Worm (Caenorhabditis elegans): Measurements from ENCODE around the gene ZC395.11.

Gene ZC395.11

ce11 chrIII:5286205-5286604 is at the start of gene ZC395.11:
Gene ZC395.11 (minus strand): TSS chrIII:5286305.
- TF ChIP-seq cog-1 (tag; optimal IDR thresholded peaks at IDR 0.05) (no peak), flt-1 (GFP tag; IDR thresholded peaks at IDR 0.05) (no peak), klf-2 (GFP tag; conservative IDR thresholded peaks at IDR 0.05) (no peak), ref-1 (GFP tag; conservative IDR thresholded peaks at IDR 0.05) (no peak), tab-1 (GFP tag; IDR thresholded peaks at IDR 0.05) (no peak), T22C8.4 (GFP tag; IDR thresholded peaks at IDR 0.05) (no peak), ztf-23 (GFP tag; IDR thresholded peaks at IDR 0.05) (no peak), med-1 (GFP tag; optimal IDR thresholded peaks at IDR 0.05; ENCODE audit: insufficient read depth) (no peak), ztf-29 (GFP tag; IDR thresholded peaks at IDR 0.05) (no peak)

ce11 chrIII:5334517-5335049 is 48.5 kb upstream of the ZC395.11 start:
- TF ChIP-seq cog-1 (tag; optimal IDR thresholded peaks at IDR 0.05) (no peak), med-1 (GFP tag; optimal IDR thresholded peaks at IDR 0.05; ENCODE audit: insufficient read depth) (no peak), T22C8.4 (GFP tag; IDR thresholded peaks at IDR 0.05) (no peak), ref-1 (GFP tag; conservative IDR thresholded peaks at IDR 0.05) (no peak), ztf-29 (GFP tag; IDR thresholded peaks at IDR 0.05) (no peak), klf-2 (GFP tag; conservative IDR thresholded peaks at IDR 0.05) (no peak)

- TF ChIP-seq ref-1 (GFP tag; conservative IDR thresholded peaks at IDR 0.05), result no peak
- TF ChIP-seq flt-1 (GFP tag; IDR thresholded peaks at IDR 0.05), result no peak
- no peak for TF ChIP-seq med-1 (GFP tag; optimal IDR thresholded peaks at IDR 0.05; ENCODE audit: insufficient read depth)
- no peak for TF ChIP-seq T22C8.4 (GFP tag; IDR thresholded peaks at IDR 0.05)
- TF ChIP-seq ztf-29 (GFP tag; IDR thresholded peaks at IDR 0.05), result no peak
- TF ChIP-seq ztf-23 (GFP tag; IDR thresholded peaks at IDR 0.05), result no peak
- TF ChIP-seq cog-1 (tag; optimal IDR thresholded peaks at IDR 0.05), result no peak
- TF ChIP-seq tab-1 (GFP tag; IDR thresholded peaks at IDR 0.05), result no peak
- TF ChIP-seq klf-2 (GFP tag; conservative IDR thresholded peaks at IDR 0.05), result no peak
Observed at ce11 chrIII:5329372-5329771, 43.3 kb upstream of the ZC395.11 start.

ce11 chrIII:5326323-5326722 is 40.2 kb upstream of the ZC395.11 start, which contains the start of gene sorf-2:
Gene sorf-2 (plus strand): TSS chrIII:5326623.
- TF ChIP-seq med-1 (GFP tag; optimal IDR thresholded peaks at IDR 0.05; ENCODE audit: insufficient read depth) (no peak), ref-1 (GFP tag; conservative IDR thresholded peaks at IDR 0.05) (no peak), T22C8.4 (GFP tag; IDR thresholded peaks at IDR 0.05) (no peak), cog-1 (tag; optimal IDR thresholded peaks at IDR 0.05) (no peak), ztf-29 (GFP tag; IDR thresholded peaks at IDR 0.05) (no peak), flt-1 (GFP tag; IDR thresholded peaks at IDR 0.05) (no peak), klf-2 (GFP tag; conservative IDR thresholded peaks at IDR 0.05) (no peak)

- no peak for TF ChIP-seq klf-2 (GFP tag; conservative IDR thresholded peaks at IDR 0.05)
- TF ChIP-seq ref-1 (GFP tag; conservative IDR thresholded peaks at IDR 0.05), result no peak
Observed at ce11 chrIII:5321661-5322060, 35.6 kb upstream of the ZC395.11 start, which contains the start of gene F52C9.3. Gene F52C9.3 (plus strand): TSS chrIII:5321885.

ce11 chrIII:5318610-5319009 is 32.5 kb upstream of the ZC395.11 start:
- TF ChIP-seq ref-1 (GFP tag; conservative IDR thresholded peaks at IDR 0.05) (no peak), T22C8.4 (GFP tag; IDR thresholded peaks at IDR 0.05) (no peak), flt-1 (GFP tag; IDR thresholded peaks at IDR 0.05) (no peak), cog-1 (tag; optimal IDR thresholded peaks at IDR 0.05) (no peak), tab-1 (GFP tag; IDR thresholded peaks at IDR 0.05) (no peak), med-1 (GFP tag; optimal IDR thresholded peaks at IDR 0.05; ENCODE audit: insufficient read depth) (no peak), ztf-29 (GFP tag; IDR thresholded peaks at IDR 0.05) (no peak), klf-2 (GFP tag; conservative IDR thresholded peaks at IDR 0.05) (no peak), ztf-23 (GFP tag; IDR thresholded peaks at IDR 0.05) (no peak)

- TF ChIP-seq ztf-23 (GFP tag; IDR thresholded peaks at IDR 0.05) (no peak), tab-1 (GFP tag; IDR thresholded peaks at IDR 0.05) (no peak), med-1 (GFP tag; optimal IDR thresholded peaks at IDR 0.05; ENCODE audit: insufficient read depth) (no peak), ztf-29 (GFP tag; IDR thresholded peaks at IDR 0.05) (no peak), klf-2 (GFP tag; conservative IDR thresholded peaks at IDR 0.05) (no peak), cog-1 (tag; optimal IDR thresholded peaks at IDR 0.05) (no peak), T22C8.4 (GFP tag; IDR thresholded peaks at IDR 0.05) (no peak), ref-1 (GFP tag; conservative IDR thresholded peaks at IDR 0.05) (no peak), flt-1 (GFP tag; IDR thresholded peaks at IDR 0.05) (no peak)
Observed at ce11 chrIII:5310940-5311339, 24.8 kb upstream of the ZC395.11 start, which contains the start of gene pqe-1. Gene pqe-1 (plus strand): TSS chrIII:5311240.

- TF ChIP-seq T22C8.4 (GFP tag; IDR thresholded peaks at IDR 0.05) (no peak), ref-1 (GFP tag; conservative IDR thresholded peaks at IDR 0.05) (no peak), klf-2 (GFP tag; conservative IDR thresholded peaks at IDR 0.05) (no peak), flt-1 (GFP tag; IDR thresholded peaks at IDR 0.05) (no peak), cog-1 (tag; optimal IDR thresholded peaks at IDR 0.05) (no peak), tab-1 (GFP tag; IDR thresholded peaks at IDR 0.05) (no peak), ztf-29 (GFP tag; IDR thresholded peaks at IDR 0.05) (no peak), med-1 (GFP tag; optimal IDR thresholded peaks at IDR 0.05; ENCODE audit: insufficient read depth) (no peak), ztf-23 (GFP tag; IDR thresholded peaks at IDR 0.05) (no peak)
Observed at ce11 chrIII:5310403-5310802, 24.3 kb upstream of the ZC395.11 start.

ce11 chrIII:5308278-5308677 is 22.2 kb upstream of the ZC395.11 start, which contains the start of gene mog-3:
Gene mog-3 (plus strand): TSS chrIII:5308596.
- TF ChIP-seq ref-1 (GFP tag; conservative IDR thresholded peaks at IDR 0.05) (no peak), ztf-29 (GFP tag; IDR thresholded peaks at IDR 0.05) (no peak), cog-1 (tag; optimal IDR thresholded peaks at IDR 0.05) (no peak), T22C8.4 (GFP tag; IDR thresholded peaks at IDR 0.05) (peak; percentile 94), flt-1 (GFP tag; IDR thresholded peaks at IDR 0.05) (peak; percentile 15; the same call in 1 of the 2 replicates), klf-2 (GFP tag; conservative IDR thresholded peaks at IDR 0.05) (peak; percentile 61; the same call in 1 of the 2 replicates), med-1 (GFP tag; optimal IDR thresholded peaks at IDR 0.05; ENCODE audit: insufficient read depth) (no peak), ztf-23 (GFP tag; IDR thresholded peaks at IDR 0.05) (peak; percentile 76), tab-1 (GFP tag; IDR thresholded peaks at IDR 0.05) (no peak)

- no peak for TF ChIP-seq med-1 (GFP tag; optimal IDR thresholded peaks at IDR 0.05; ENCODE audit: insufficient read depth)
- peak; percentile 92 for TF ChIP-seq ztf-23 (GFP tag; IDR thresholded peaks at IDR 0.05)
- peak; percentile 92 for TF ChIP-seq klf-2 (GFP tag; conservative IDR thresholded peaks at IDR 0.05)
- TF ChIP-seq flt-1 (GFP tag; IDR thresholded peaks at IDR 0.05), result peak; percentile 74
- TF ChIP-seq tab-1 (GFP tag; IDR thresholded peaks at IDR 0.05), result peak; percentile 85
- peak; percentile 77; the same call in 1 of the 2 replicates for TF ChIP-seq T22C8.4 (GFP tag; IDR thresholded peaks at IDR 0.05)
- TF ChIP-seq cog-1 (tag; optimal IDR thresholded peaks at IDR 0.05), result peak; percentile 49
- TF ChIP-seq ref-1 (GFP tag; conservative IDR thresholded peaks at IDR 0.05), result peak; percentile 67
- peak; percentile 77 for TF ChIP-seq ztf-29 (GFP tag; IDR thresholded peaks at IDR 0.05)
Observed at ce11 chrIII:5305725-5306124, 19.6 kb upstream of the ZC395.11 start.
